Worm (Caenorhabditis elegans): Measurements from ENCODE around the gene F41E6.7.

F41E6.7 gene

DNA sequence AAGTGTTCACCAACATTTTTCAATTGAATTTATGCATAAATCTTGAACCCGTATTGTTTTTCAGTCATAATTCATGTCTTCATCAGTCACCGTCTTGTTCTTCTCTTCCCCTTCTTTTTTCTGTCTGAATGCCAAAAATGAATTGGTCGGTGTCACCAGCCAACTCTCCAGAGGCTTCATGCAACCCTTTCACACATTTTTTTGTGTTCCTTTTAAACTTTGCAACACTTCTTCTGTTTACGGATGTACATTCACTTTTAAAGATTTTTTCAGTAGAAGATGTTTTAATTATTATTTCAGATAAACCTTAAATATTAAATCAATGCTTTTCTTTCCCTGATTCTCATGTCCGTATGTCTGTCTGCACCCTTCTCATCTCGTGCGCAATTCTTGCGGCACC lies 38.2 kb downstream of the F41E6.7 start, which contains the start of gene acr-16:
Gene acr-16, plus strand, starts transcription at position 301 of the 400 bp plus-strand sequence.
- TF ChIP-seq snpc-4 (GFP tag; optimal IDR thresholded peaks at IDR 0.05): no peak
- TF ChIP-seq snpc-4 (tag; optimal IDR thresholded peaks at IDR 0.05): no peak
- TF ChIP-seq F57C9.4 (tag; optimal IDR thresholded peaks at IDR 0.05): no peak
- TF ChIP-seq ekl-4 (GFP tag; IDR thresholded peaks at IDR 0.05): no peak
- TF ChIP-seq K12H6.12 (tag; optimal IDR thresholded peaks at IDR 0.05): no peak
- no peak for TF ChIP-seq hsf-1 (GFP tag; IDR thresholded peaks at IDR 0.05)
- no peak for TF ChIP-seq nhr-80 (tag; optimal IDR thresholded peaks at IDR 0.05)

DNA sequence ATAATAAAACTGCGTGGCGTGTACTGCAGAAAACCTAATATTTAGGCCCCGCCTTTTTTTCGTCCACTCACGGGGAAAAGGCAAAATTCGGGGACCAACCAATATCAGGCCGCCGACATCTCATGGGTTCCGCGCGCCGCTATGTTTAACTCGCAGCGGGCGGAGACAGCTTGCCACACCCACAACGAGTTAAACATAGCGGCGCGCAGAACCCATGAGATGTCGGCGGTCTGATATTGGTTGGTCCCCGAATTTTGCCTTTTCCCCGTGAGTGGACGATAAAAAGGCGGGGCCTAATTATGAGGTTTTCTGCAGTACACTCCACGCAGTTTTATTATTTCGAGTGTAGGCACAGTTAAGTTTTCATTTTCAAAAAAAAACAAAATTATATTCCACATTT lies 40.3 kb downstream of the F41E6.7 start:
- peak; percentile 6 for TF ChIP-seq snpc-3.4 (tag; optimal IDR thresholded peaks at IDR 0.05)
- peak; percentile 27 for TF ChIP-seq snpc-4 (GFP tag; optimal IDR thresholded peaks at IDR 0.05)
- TF ChIP-seq snpc-4 (tag; optimal IDR thresholded peaks at IDR 0.05): peak in 3 of 4 experiments; percentile 38 to 94 (median 86)
- TF ChIP-seq snpc-1.1 (tag; optimal IDR thresholded peaks at IDR 0.05; ENCODE audit: insufficient read depth): peak; percentile 35

DNA sequence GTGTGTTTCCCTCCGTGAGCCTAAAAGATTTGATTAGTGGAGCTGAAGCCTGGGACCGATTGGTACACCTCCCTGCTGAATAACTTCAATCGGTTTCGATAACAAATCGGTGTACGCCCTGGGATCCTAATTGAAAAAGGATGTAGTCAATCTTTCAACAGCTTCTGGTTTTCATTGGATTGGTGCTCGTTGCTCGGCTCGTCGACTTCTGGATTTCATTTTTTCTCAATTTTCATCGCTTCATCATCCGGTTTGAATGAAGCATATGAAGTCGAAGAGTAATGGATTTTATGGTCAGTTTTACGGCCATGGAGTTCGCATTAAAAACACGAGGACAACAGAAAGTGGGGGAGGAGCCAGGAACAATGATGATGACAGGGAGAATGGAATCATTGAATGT lies 43.1 kb downstream of the F41E6.7 start:
- no peak for TF ChIP-seq dox-1 (GFP tag; IDR thresholded peaks at IDR 0.05)
- no peak for TF ChIP-seq unc-130 (GFP tag; optimal IDR thresholded peaks at IDR 0.05)
- TF ChIP-seq attf-5 (GFP tag; optimal IDR thresholded peaks at IDR 0.05): no peak
- no peak for TF ChIP-seq sptf-2 (GFP tag; optimal IDR thresholded peaks at IDR 0.05)
- no peak for TF ChIP-seq F23B12.7 (tag; optimal IDR thresholded peaks at IDR 0.05; ENCODE audit: insufficient read depth)
- TF ChIP-seq madf-3 (GFP tag; IDR thresholded peaks at IDR 0.05): no peak
- no peak for TF ChIP-seq F22D6.2 (tag; optimal IDR thresholded peaks at IDR 0.05)
- no peak for TF ChIP-seq egl-44 (GFP tag; IDR thresholded peaks at IDR 0.05)
- TF ChIP-seq nhr-120 (GFP tag; IDR thresholded peaks at IDR 0.05): no peak
- TF ChIP-seq cebp-1 (GFP tag; IDR thresholded peaks at IDR 0.05): no peak
- TF ChIP-seq cebp-1 (tag; optimal IDR thresholded peaks at IDR 0.05): no peak
- TF ChIP-seq lin-35 (GFP tag; optimal IDR thresholded peaks at IDR 0.05): no peak
- no peak for TF ChIP-seq ztf-3 (GFP tag; optimal IDR thresholded peaks at IDR 0.05)
- no peak for TF ChIP-seq Y79H2A.3 (GFP tag; conservative IDR thresholded peaks at IDR 0.05)

DNA sequence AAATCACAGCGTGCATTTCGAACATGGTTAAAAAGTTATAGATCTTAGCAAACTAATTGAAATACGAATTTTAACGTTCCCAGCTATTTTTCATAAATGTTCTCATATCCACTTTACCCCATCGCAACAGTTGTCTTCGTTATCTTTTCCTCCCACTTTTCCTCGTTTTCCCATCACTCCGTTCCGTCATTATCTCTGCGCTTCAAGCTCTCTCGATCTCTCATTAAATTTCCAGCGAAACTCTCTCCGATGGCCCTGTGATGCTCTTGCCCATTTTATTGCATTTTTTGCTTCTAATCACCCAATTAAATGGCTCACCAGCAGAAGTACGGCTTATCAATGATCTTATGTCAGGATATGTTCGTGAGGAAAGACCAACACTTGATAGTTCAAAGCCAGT lies 46.6 kb downstream of the F41E6.7 start, which contains the start of gene acr-15:
Gene acr-15, plus strand, starts transcription at position 236 of the 400 bp plus-strand sequence.
- 0 out of 2 replicates have a peak, but pooled peaks have one; percentile 44 for TF ChIP-seq madf-3 (GFP tag; IDR thresholded peaks at IDR 0.05)
- TF ChIP-seq ceh-40 (GFP tag; IDR thresholded peaks at IDR 0.05): no peak

DNA sequence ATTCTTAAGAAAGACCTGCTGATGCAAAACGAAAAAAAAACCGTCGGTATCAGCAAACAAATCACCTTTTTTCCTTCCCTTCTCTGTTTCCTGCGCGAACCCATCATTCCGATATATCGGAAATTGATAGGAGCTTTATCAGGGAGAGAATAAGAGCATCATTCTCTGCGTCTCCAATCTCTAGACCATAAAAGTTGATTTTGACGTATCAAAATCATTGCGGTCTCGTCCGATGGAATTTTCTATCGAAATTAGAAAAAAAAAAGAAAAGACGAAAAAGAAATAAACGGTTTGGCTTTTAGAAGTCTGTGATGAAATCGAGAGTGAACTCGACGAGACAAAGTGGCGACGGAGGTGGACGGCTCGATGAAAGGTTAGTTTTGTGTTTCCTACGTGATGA lies 50.1 kb downstream of the F41E6.7 start, which contains the start of gene stdh-4:
Gene stdh-4, plus strand, starts transcription at position 301 of the 400 bp plus-strand sequence.
- TF ChIP-seq mcd-1 (GFP tag; IDR thresholded peaks at IDR 0.05) (no peak), pha-4 (tag; optimal IDR thresholded peaks at IDR 0.05) (no peak), attf-6 (GFP tag; IDR thresholded peaks at IDR 0.05) (no peak), cebp-2 (GFP tag; IDR thresholded peaks at IDR 0.05) (no peak), Y79H2A.3 (GFP tag; conservative IDR thresholded peaks at IDR 0.05) (no peak), ets-4 (GFP tag; optimal IDR thresholded peaks at IDR 0.05) (no peak), snpc-4 (GFP tag; optimal IDR thresholded peaks at IDR 0.05) (no peak), snpc-4 (tag; optimal IDR thresholded peaks at IDR 0.05) (no peak), Y53F4B.3 (GFP tag; IDR thresholded peaks at IDR 0.05) (no peak)
